Fruit fly (Drosophila melanogaster) whole organism, pupa: ENCODE data around the gene CG10237.

Source experiments
- CG10348 ChIP-seq: fragments of 200-800 bp; sonication (Bioruptor generic); IDR thresholded peaks from 2 replicates; pipeline ENCODE4 v1.3.6; 2022; ENCODE audit warnings: missing biosample characterization, missing genetic modification characterization
- CG12605 ChIP-seq: fragments of 200-800 bp; sonication (Bioruptor generic); IDR thresholded peaks from 2 replicates; pipeline ENCODE4 v1.3.6; 2022; ENCODE audit warnings: missing biosample characterization, missing genetic modification characterization
- CG13204 ChIP-seq: fragments of 200-800 bp; sonication (Bioruptor generic); optimal IDR thresholded peaks from 2 replicates; lab custom pipeline; 2018; ENCODE audit warnings: missing biosample characterization, mild to moderate bottlenecking, missing genetic modification characterization, moderate library complexity
- CG14655 ChIP-seq: fragments of 200-800 bp; sonication (Bioruptor generic); optimal IDR thresholded peaks from 3 replicates; lab custom pipeline; 2017; ENCODE audit warnings: mild to moderate bottlenecking, missing biosample characterization, missing genetic modification reagents, missing genetic modification characterization
- CG15710 ChIP-seq: fragments of 200-800 bp; sonication (Bioruptor generic); optimal IDR thresholded peaks from 2 replicates; lab custom pipeline; 2018; ENCODE audit warnings: missing biosample characterization, mild to moderate bottlenecking, missing genetic modification characterization, moderate library complexity
- CG32121 ChIP-seq: fragments of 200-800 bp; sonication (Bioruptor generic); IDR thresholded peaks from 2 replicates; pipeline ENCODE4 v1.3.6; 2022; ENCODE audit warnings: missing biosample characterization, missing genetic modification characterization
- CG34367 ChIP-seq: fragments of 200-800 bp; sonication (Bioruptor generic); optimal IDR thresholded peaks from 2 replicates; lab custom pipeline; 2018; ENCODE audit warnings: missing biosample characterization, mild to moderate bottlenecking, missing genetic modification characterization
- CG4496 ChIP-seq: fragments of 200-800 bp; sonication (Bioruptor generic); IDR thresholded peaks from 3 replicates; pipeline ENCODE4 v1.3.6; 2022; ENCODE audit warnings: missing biosample characterization, missing genetic modification characterization
- CG8159 ChIP-seq: fragments of 200-800 bp; sonication (Bioruptor generic); optimal IDR thresholded peaks from 3 replicates; lab custom pipeline; 2018; ENCODE audit warnings: missing biosample characterization, mild to moderate bottlenecking, missing genetic modification characterization, moderate library complexity
- CG8301 ChIP-seq: fragments of 200-800 bp; sonication (Bioruptor generic); optimal IDR thresholded peaks from 2 replicates; lab custom pipeline; 2018; ENCODE audit warnings: missing biosample characterization, mild to moderate bottlenecking, missing genetic modification characterization
- CG9948 ChIP-seq: fragments of 200-800 bp; sonication (Bioruptor generic); optimal IDR thresholded peaks from 2 replicates; lab custom pipeline; 2018; ENCODE audit warnings: missing biosample characterization, mild to moderate bottlenecking, missing genetic modification characterization, moderate library complexity
- D1 ChIP-seq: fragments of 200-800 bp; sonication (Bioruptor generic); optimal IDR thresholded peaks from 2 replicates; lab custom pipeline; 2018; ENCODE audit warnings: missing biosample characterization, mild to moderate bottlenecking, missing genetic modification characterization, moderate library complexity
- EcR ChIP-seq: fragments of 200-800 bp; sonication (Bioruptor generic); optimal IDR thresholded peaks from 3 replicates; lab custom pipeline; 2019; ENCODE audit warnings: missing biosample characterization, missing genetic modification characterization, mild to moderate bottlenecking, moderate library complexity, missing genetic modification reagents
- Ets98B ChIP-seq: fragments of 200-800 bp; sonication (Bioruptor generic); IDR thresholded peaks from 2 replicates; pipeline ENCODE4 v1.3.6; 2022; ENCODE audit warnings: missing biosample characterization, missing genetic modification characterization
- Pif1A ChIP-seq: fragments of 200-800 bp; sonication (Bioruptor generic); optimal IDR thresholded peaks from 3 replicates; lab custom pipeline; 2016; ENCODE audit warnings: missing biosample characterization, missing genetic modification characterization
- Pif1B ChIP-seq: fragments of 200-800 bp; sonication (Bioruptor generic); optimal IDR thresholded peaks from 3 replicates; lab custom pipeline; 2016; ENCODE audit warnings: missing biosample characterization, missing genetic modification characterization
- Snoo ChIP-seq: fragments of 200-800 bp; sonication (Bioruptor generic); optimal IDR thresholded peaks from 3 replicates; lab custom pipeline; 2017; ENCODE audit warnings: missing biosample characterization, mild to moderate bottlenecking, missing genetic modification characterization, inconsistent platforms
- fd96Ca ChIP-seq: fragments of 200-800 bp; sonication (Bioruptor generic); IDR thresholded peaks from 3 replicates; pipeline ENCODE4 v1.3.6; 2022; ENCODE audit warnings: missing biosample characterization, missing genetic modification characterization
- gl ChIP-seq: fragments of 200-800 bp; sonication (Bioruptor generic); optimal IDR thresholded peaks from 2 replicates; lab custom pipeline; 2018; ENCODE audit warnings: missing biosample characterization, mild to moderate bottlenecking, missing genetic modification characterization
- rn ChIP-seq: fragments of 200-800 bp; sonication (Bioruptor generic); IDR thresholded peaks from 2 replicates; pipeline ENCODE4 v1.3.6; 2022; ENCODE audit warnings: missing biosample characterization, missing genetic modification characterization

CG10237 gene

dm6 chr2L:19414233-19414749, 28.2 kb downstream of the CG10237 start:
- 0 out of 2 replicates have a peak, but pooled peaks have one; percentile 31 for TF ChIP-seq CG12605 (GFP tag; lab: Robert Waterston, UW)
- no peak for TF ChIP-seq CG34367 (tag; lab: Kevin White, UChicago)
- no peak for TF ChIP-seq CG9948 (tag; lab: Kevin White, UChicago)
- TF ChIP-seq CG32121 (GFP tag; lab: Robert Waterston, UW) = peak; percentile 47; the same call in 1 of the 2 replicates
- TF ChIP-seq Ets98B (GFP tag; lab: Robert Waterston, UW) = no peak
- no peak for TF ChIP-seq Snoo (tag; lab: Kevin White, UChicago)
- TF ChIP-seq gl = no peak
- TF ChIP-seq fd96Ca (GFP tag; lab: Robert Waterston, UW) = no peak
- no peak for TF ChIP-seq CG15710
- peak; percentile 15; the same call in 1 of the 3 replicates for TF ChIP-seq CG4496
- TF ChIP-seq CG10348 (GFP tag; lab: Robert Waterston, UW) = no peak
- TF ChIP-seq Pif1A (GFP tag; lab: Kevin White, UChicago) = no peak
- TF ChIP-seq CG13204 (GFP tag; lab: Kevin White, UChicago) = peak; percentile 10
- no peak for TF ChIP-seq CG8301 (tag; lab: Kevin White, UChicago)
- no peak for TF ChIP-seq CG8159 (tag; lab: Kevin White, UChicago)

- TF ChIP-seq CG32121 (GFP tag; lab: Robert Waterston, UW) = no peak
- TF ChIP-seq Snoo (tag; lab: Kevin White, UChicago) = no peak
- TF ChIP-seq D1 (tag; lab: Kevin White, UChicago) = no peak
- no peak for TF ChIP-seq CG15710
- TF ChIP-seq CG13204 (GFP tag; lab: Kevin White, UChicago) = no peak
Measured at dm6 chr2L:19413118-19413893, 29.2 kb downstream of the CG10237 start.

DNA sequence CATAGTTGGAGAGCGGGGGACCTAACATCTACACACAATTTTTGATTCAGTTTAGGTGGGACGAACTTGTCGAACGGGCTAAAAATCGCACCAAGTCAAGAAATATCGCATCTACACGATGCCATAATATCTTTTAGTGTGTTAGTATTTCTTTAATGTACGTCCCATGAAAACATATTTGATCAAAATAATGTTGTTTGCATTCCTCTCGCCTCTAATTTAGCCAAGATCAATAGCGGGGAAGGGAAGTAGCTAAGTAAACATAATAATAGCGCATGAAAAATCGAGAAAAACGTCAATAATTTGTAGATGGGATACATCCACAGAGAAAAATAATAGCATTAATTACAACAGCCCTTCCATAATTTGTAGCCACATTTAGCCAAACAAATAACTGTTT, 30.6 kb downstream of the CG10237 start:
- TF ChIP-seq CG4496 = no peak
- no peak for TF ChIP-seq CG14655
- TF ChIP-seq CG13204 (GFP tag; lab: Kevin White, UChicago) = no peak
- no peak for TF ChIP-seq Pif1B (GFP tag; lab: Kevin White, UChicago)
- TF ChIP-seq rn (GFP tag; lab: Robert Waterston, UW) = no peak
- TF ChIP-seq EcR = no peak
- no peak for TF ChIP-seq D1 (tag; lab: Kevin White, UChicago)
- TF ChIP-seq CG9948 (tag; lab: Kevin White, UChicago) = no peak

DNA sequence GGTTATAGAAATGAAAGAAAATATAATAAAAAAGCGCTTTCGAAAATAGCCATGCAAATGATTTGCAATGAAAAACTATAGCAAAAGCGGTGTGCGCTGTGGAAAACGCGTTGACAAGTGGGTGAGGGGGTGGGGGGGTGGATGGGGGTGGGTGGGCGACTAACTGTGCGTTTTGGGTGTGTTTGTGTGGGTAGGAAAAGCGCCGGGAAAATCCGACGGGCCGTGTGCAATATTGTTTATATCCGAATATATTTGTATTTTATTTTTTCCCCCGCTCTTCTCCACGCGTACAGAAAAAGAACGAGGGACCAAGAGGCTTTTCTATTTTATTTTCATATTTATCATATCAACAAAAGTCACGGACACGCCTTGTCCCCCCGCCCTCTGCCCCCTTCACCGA, 36.1 kb downstream of the CG10237 start:
- TF ChIP-seq CG12605 (GFP tag; lab: Robert Waterston, UW) (no peak), EcR (no peak), fd96Ca (GFP tag; lab: Robert Waterston, UW) (no peak), CG32121 (GFP tag; lab: Robert Waterston, UW) (no peak), D1 (tag; lab: Kevin White, UChicago) (no peak), CG13204 (GFP tag; lab: Kevin White, UChicago) (no peak), CG15710 (no peak), CG34367 (tag; lab: Kevin White, UChicago) (no peak), gl (no peak)

DNA sequence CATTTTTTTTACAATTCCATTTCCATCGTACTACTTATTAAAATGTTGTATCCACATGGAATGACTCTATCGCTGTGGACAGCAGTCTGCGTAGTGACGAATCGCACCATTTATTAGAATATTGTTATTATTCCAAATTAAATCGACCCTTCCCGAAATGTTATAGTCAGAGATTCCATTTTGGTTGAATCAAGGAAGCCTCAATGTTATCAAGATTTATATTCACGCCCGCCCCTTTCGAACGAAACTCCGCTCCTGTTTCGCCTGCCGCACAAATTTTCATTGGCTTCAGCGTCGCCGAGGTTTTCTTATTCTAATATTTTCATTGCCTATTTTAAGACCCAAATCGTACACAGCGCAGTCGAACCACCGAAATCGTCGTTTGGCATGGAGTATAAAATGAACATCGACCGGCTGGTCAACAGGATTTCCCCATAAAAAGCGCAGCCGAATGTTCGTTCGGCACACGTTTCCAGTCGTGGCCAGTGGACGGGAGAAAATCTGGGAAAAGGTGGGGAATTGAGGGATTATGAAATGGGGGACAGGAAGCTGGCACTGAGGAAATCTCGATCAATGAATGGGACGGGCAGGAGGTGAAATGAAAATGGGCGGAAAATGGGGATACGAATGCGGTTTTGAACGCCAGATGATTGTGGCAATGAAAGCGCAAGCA, 36.7 kb downstream of the CG10237 start:
- no peak for TF ChIP-seq rn (GFP tag; lab: Robert Waterston, UW)
- TF ChIP-seq CG10348 (GFP tag; lab: Robert Waterston, UW) = no peak
- no peak for TF ChIP-seq CG9948 (tag; lab: Kevin White, UChicago)
- TF ChIP-seq Pif1A (GFP tag; lab: Kevin White, UChicago) = no peak
- TF ChIP-seq gl = no peak
- TF ChIP-seq fd96Ca (GFP tag; lab: Robert Waterston, UW) = no peak
- TF ChIP-seq CG34367 (tag; lab: Kevin White, UChicago) = no peak

DNA sequence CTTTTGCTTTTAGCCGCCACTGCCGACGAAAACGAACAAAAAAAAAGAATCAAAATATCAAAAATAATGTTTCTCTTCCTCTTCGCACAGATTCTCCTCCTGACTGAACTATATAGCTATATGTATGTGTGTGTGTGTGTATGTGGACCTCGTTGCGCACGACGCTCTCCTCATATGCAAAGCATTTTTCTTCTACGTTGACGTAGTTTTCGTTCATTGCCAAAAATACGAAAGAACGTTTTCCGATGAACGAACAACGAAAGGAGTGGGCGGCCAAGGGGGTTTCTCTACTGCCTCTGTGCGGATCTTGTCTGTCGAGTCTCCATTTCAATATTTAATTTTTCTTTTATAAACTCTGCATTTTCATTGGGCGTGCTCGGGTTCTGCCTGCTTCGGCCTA, 37.7 kb downstream of the CG10237 start:
- no peak for TF ChIP-seq D1 (tag; lab: Kevin White, UChicago)
- no peak for TF ChIP-seq rn (GFP tag; lab: Robert Waterston, UW)
- TF ChIP-seq CG32121 (GFP tag; lab: Robert Waterston, UW) = 0 out of 2 replicates have a peak, but pooled peaks have one; percentile 39
- TF ChIP-seq Ets98B (GFP tag; lab: Robert Waterston, UW) = no peak
- TF ChIP-seq CG8159 (tag; lab: Kevin White, UChicago) = no peak
- no peak for TF ChIP-seq Pif1A (GFP tag; lab: Kevin White, UChicago)
- no peak for TF ChIP-seq CG10348 (GFP tag; lab: Robert Waterston, UW)

DNA sequence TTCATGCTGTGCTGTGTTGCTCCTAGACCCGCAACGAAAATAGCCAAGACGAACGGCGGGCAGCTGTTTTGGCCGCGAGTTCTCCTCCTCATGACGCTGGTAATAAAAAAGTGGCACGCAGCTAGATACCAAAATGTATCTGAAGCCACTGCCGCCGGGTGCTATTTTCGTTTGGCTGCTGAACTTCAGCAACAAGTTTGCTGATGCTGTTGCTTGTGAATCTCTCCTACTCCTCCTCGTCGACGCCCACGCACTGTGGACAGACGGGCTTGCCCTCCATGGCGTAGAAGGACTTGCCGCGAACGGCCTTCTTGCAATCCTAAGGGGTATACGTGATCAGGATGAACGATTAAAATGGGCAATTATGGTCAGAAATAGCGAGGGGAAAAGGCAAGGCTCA, 39.1 kb downstream of the CG10237 start:
- TF ChIP-seq CG34367 (tag; lab: Kevin White, UChicago) (no peak), CG32121 (GFP tag; lab: Robert Waterston, UW) (peak; percentile 17; the same call in 1 of the 2 replicates), gl (no peak)
